Fruit fly (Drosophila melanogaster) whole organism, embryonic: Measurements from ENCODE around the gene tai.

ENCODE experiments used
- CG33213 ChIP-seq: fragments of 200-800 bp; sonication (Bioruptor generic); optimal IDR thresholded peaks from 3 replicates; lab custom pipeline; 2016; ENCODE audit warnings: missing biosample characterization, missing genetic modification characterization
- Dll ChIP-seq: fragments of 200-800 bp; sonication (Bioruptor generic); IDR thresholded peaks from 4 replicates; pipeline ENCODE4 v1.3.6; 2022; ENCODE audit warnings: missing biosample characterization, missing genetic modification characterization; ENCODE audit not compliant: partially characterized antibody
- fd3F ChIP-seq: fragments of 200-800 bp; sonication (Bioruptor generic); optimal IDR thresholded peaks from 2 replicates; lab custom pipeline; 2018; ENCODE audit warnings: missing biosample characterization, mild to moderate bottlenecking, missing genetic modification characterization, moderate library complexity
- fru ChIP-seq: fragments of >200 bp; optimal IDR thresholded peaks from 2 replicates; lab custom pipeline; 2017
- psq ChIP-seq: fragments of 200-800 bp; sonication (Bioruptor generic); optimal IDR thresholded peaks from 2 replicates; lab custom pipeline; 2017; ENCODE audit warnings: missing biosample characterization, missing genetic modification characterization

DNA sequence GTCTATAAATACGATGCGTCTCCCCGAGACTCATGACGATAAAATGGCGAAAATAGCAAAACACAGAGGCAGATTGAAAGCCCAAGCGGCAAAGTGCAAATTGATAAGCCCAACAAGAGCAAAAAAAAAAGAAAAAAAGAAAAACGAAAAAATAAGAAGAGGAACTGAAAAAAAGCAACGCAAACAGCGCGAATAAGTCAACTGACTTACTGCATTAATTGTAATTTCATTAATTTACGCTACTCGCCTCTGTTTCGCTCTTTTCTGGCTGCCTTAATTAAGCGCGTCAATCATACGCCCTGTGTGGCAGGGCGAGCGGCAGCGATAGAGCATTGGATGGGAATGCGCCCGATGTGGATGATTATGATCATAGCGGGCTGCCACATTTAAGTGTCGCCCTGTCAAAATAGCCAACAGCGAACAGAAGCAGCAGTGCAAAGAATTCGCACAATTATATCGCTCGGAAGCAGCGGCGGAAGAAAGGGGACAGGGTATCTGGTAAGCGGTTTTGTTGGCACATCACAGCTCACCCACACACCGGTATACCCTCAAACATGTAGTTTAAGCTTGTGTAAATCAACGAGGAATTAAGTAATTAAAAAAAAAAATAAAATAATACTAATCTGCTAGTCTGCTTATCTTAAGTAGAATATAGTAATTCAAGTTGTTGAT lies 65.3 kb downstream of the tai start:
- no peak for TF ChIP-seq Dll (GFP tag; lab: Robert Waterston, UW)
- no peak for TF ChIP-seq fd3F (GFP tag; lab: Kevin White, UChicago)
- TF ChIP-seq fru (lab: Kevin White, UChicago): no peak
- TF ChIP-seq CG33213 (GFP tag; lab: Kevin White, UChicago): no peak
- no peak for TF ChIP-seq psq (GFP tag; lab: Kevin White, UChicago)
